Fruit fly (Drosophila melanogaster) whole organism, embryonic: ENCODE measurements around the gene CG44303.
A peak's percentile ranks its signal among the peaks of the same experiment; 100 is the strongest.

Source experiments
- CG10321 ChIP-seq: fragments of 200-800 bp; sonication (Bioruptor generic); IDR thresholded peaks from 2 replicates; pipeline ENCODE4 v1.3.6; 2022; ENCODE audit warnings: missing biosample characterization, missing genetic modification characterization
- CG10366 ChIP-seq: fragments of 200-800 bp; sonication (Bioruptor generic); IDR thresholded peaks from 2 replicates; pipeline ENCODE4 v1.3.6; 2022; ENCODE audit warnings: missing biosample characterization, missing genetic modification characterization
- CG10543 ChIP-seq: fragments of 200-800 bp; sonication (Bioruptor generic); optimal IDR thresholded peaks from 3 replicates; lab custom pipeline; 2017; ENCODE audit warnings: missing biosample characterization, mild to moderate bottlenecking, missing genetic modification characterization, moderate library complexity
- CG11695 ChIP-seq: fragments of 200-800 bp; sonication (Bioruptor generic); IDR thresholded peaks from 3 replicates; pipeline ENCODE4 v1.3.6; 2022; ENCODE audit warnings: missing biosample characterization, missing genetic modification characterization
- CG11696 ChIP-seq: fragments of 200-800 bp; sonication (Bioruptor generic); IDR thresholded peaks from 2 replicates; pipeline ENCODE4 v1.3.6; 2022; ENCODE audit warnings: missing biosample characterization, missing genetic modification characterization
- CG14014 ChIP-seq: fragments of 200-800 bp; sonication (Bioruptor generic); IDR thresholded peaks from 2 replicates; pipeline ENCODE4 v1.3.6; 2022; ENCODE audit warnings: missing biosample characterization, missing genetic modification characterization
- CG15601 ChIP-seq: fragments of 200-800 bp; sonication (Bioruptor generic); optimal IDR thresholded peaks from 3 replicates; lab custom pipeline; 2019; ENCODE audit warnings: missing biosample characterization, mild to moderate bottlenecking, missing genetic modification characterization, moderate library complexity
- CG16779 ChIP-seq: fragments of 200-800 bp; sonication (Bioruptor generic); IDR thresholded peaks from 2 replicates; pipeline ENCODE4 v1.3.6; 2022; ENCODE audit warnings: missing biosample characterization, missing genetic modification characterization
- CG17328 ChIP-seq: fragments of 200-800 bp; sonication (Bioruptor generic); IDR thresholded peaks from 2 replicates; pipeline ENCODE4 v1.3.6; 2022; ENCODE audit warnings: missing biosample characterization, missing genetic modification characterization
- CG18262 ChIP-seq: fragments of 200-800 bp; optimal IDR thresholded peaks from 3 replicates; lab custom pipeline; 2019; ENCODE audit warnings: missing biosample characterization, mild to moderate bottlenecking, missing genetic modification characterization, moderate library complexity
- CG1832 ChIP-seq: fragments of 200-800 bp; sonication (Bioruptor generic); optimal IDR thresholded peaks from 2 replicates; lab custom pipeline; 2017; ENCODE audit warnings: missing biosample characterization, mild to moderate bottlenecking, missing genetic modification characterization, inconsistent platforms
- CG31365 ChIP-seq: fragments of 200-800 bp; sonication (Bioruptor generic); optimal IDR thresholded peaks from 2 replicates; lab custom pipeline; 2018; ENCODE audit warnings: missing biosample characterization, mild to moderate bottlenecking, missing genetic modification characterization
- CG33557 ChIP-seq: fragments of 200-800 bp; sonication (Bioruptor generic); optimal IDR thresholded peaks from 2 replicates; lab custom pipeline; 2019; ENCODE audit warnings: missing biosample characterization, mild to moderate bottlenecking, missing genetic modification characterization, moderate library complexity
- CG34376 ChIP-seq: fragments of 200-800 bp; sonication (Bioruptor generic); optimal IDR thresholded peaks from 2 replicates; lab custom pipeline; 2018; ENCODE audit warnings: missing biosample characterization, mild to moderate bottlenecking, missing genetic modification characterization
- CG4424 ChIP-seq: fragments of 200-800 bp; sonication (Bioruptor generic); optimal IDR thresholded peaks from 3 replicates; lab custom pipeline; 2016; ENCODE audit warnings: missing biosample characterization, missing genetic modification characterization
- CG4707 ChIP-seq: fragments of 200-800 bp; sonication (Bioruptor generic); optimal IDR thresholded peaks from 2 replicates; lab custom pipeline; 2018; ENCODE audit warnings: missing biosample characterization, mild to moderate bottlenecking, missing genetic modification characterization, moderate library complexity
- CG6689 ChIP-seq: fragments of 200-800 bp; sonication (Bioruptor generic); IDR thresholded peaks from 2 replicates; pipeline ENCODE4 v1.3.6; 2022; ENCODE audit warnings: missing biosample characterization, missing genetic modification characterization
- CG8944 ChIP-seq: fragments of 200-800 bp; sonication (Bioruptor generic); optimal IDR thresholded peaks from 3 replicates; lab custom pipeline; 2016; ENCODE audit warnings: missing biosample characterization, missing genetic modification characterization
- CG9215 ChIP-seq: fragments of 200-800 bp; sonication (Bioruptor generic); IDR thresholded peaks from 2 replicates; pipeline ENCODE4 v1.3.6; 2022; ENCODE audit warnings: missing biosample characterization, missing genetic modification characterization
- Camta ChIP-seq: fragments of 200-800 bp; sonication (Bioruptor generic); optimal IDR thresholded peaks from 2 replicates; lab custom pipeline; 2016; ENCODE audit warnings: missing biosample characterization, missing genetic modification characterization
- CrebB ChIP-seq: fragments of 200-800 bp; sonication (Bioruptor generic); optimal IDR thresholded peaks from 3 replicates; lab custom pipeline; 2018; ENCODE audit warnings: missing biosample characterization, mild to moderate bottlenecking, missing genetic modification characterization
- Fer1 ChIP-seq: fragments of 200-800 bp; sonication (Bioruptor generic); optimal IDR thresholded peaks from 2 replicates; lab custom pipeline; 2017; ENCODE audit warnings: missing biosample characterization, mild to moderate bottlenecking, missing genetic modification characterization
- H2.0 ChIP-seq: fragments of 200-800 bp; sonication (Bioruptor generic); IDR thresholded peaks from 2 replicates; pipeline ENCODE4 v1.3.6; 2022; ENCODE audit warnings: missing biosample characterization, missing genetic modification characterization
- HLH54F ChIP-seq: fragments of 200-800 bp; sonication (Bioruptor generic); optimal IDR thresholded peaks from 3 replicates; lab custom pipeline; 2016; ENCODE audit warnings: missing biosample characterization, missing genetic modification characterization
- Jarid2 ChIP-seq: fragments of 200-800 bp; sonication (Bioruptor generic); optimal IDR thresholded peaks from 3 replicates; lab custom pipeline; 2017; ENCODE audit warnings: mild to moderate bottlenecking, missing biosample characterization, missing genetic modification reagents, missing genetic modification characterization
- MBD-R2 ChIP-seq: fragments of 200-800 bp; sonication (Bioruptor generic); IDR thresholded peaks from 2 replicates; pipeline ENCODE4 v1.3.6; 2022; ENCODE audit warnings: missing biosample characterization, missing genetic modification characterization
- Mad ChIP-seq: fragments of 200-800 bp; sonication (Bioruptor generic); optimal IDR thresholded peaks from 2 replicates; lab custom pipeline; 2016; ENCODE audit warnings: missing biosample characterization, missing genetic modification characterization
- NC2α ChIP-seq: fragments of 200-800 bp; sonication (Bioruptor generic); optimal IDR thresholded peaks from 2 replicates; lab custom pipeline; 2016; ENCODE audit warnings: missing biosample characterization, missing genetic modification characterization
- NFAT ChIP-seq: fragments of 200-800 bp; sonication (Bioruptor generic); IDR thresholded peaks from 2 replicates; pipeline ENCODE4 v1.3.6; 2022; ENCODE audit warnings: missing biosample characterization, missing genetic modification characterization
- Rfx ChIP-seq: fragments of 200-800 bp; sonication (Bioruptor generic); IDR thresholded peaks from 2 replicates; pipeline ENCODE4 v1.3.6; 2022; ENCODE audit warnings: missing biosample characterization, missing genetic modification characterization
- Sox100B ChIP-seq: fragments of 200-800 bp; sonication (Bioruptor generic); optimal IDR thresholded peaks from 3 replicates; lab custom pipeline; 2018; ENCODE audit warnings: missing biosample characterization, mild to moderate bottlenecking, missing genetic modification characterization
- Trl ChIP-seq, 3 experiments: fragments of >200 bp in 2 of 3; fragments of 200-800 bp in 1 of 3; sonication (Bioruptor generic) in 1 of 3; optimal IDR thresholded peaks; 2 replicates in 1 of 3; 3 replicates in 2 of 3; lab custom pipeline; 2016 to 2017; ENCODE audit warnings: missing biosample characterization in 1 of 3, missing genetic modification characterization in 1 of 3
- bab2 ChIP-seq: fragments of 200-800 bp; sonication (Bioruptor generic); optimal IDR thresholded peaks from 2 replicates; lab custom pipeline; 2016; ENCODE audit warnings: missing biosample characterization, missing genetic modification characterization
- bigmax ChIP-seq: fragments of 200-800 bp; sonication (Bioruptor generic); optimal IDR thresholded peaks from 2 replicates; lab custom pipeline; 2018; ENCODE audit warnings: missing biosample characterization, mild to moderate bottlenecking, missing genetic modification characterization
- chif ChIP-seq, 2 experiments: fragments of 200-800 bp; sonication (Bioruptor generic); optimal IDR thresholded peaks; 3 replicates each; lab custom pipeline; 2016; ENCODE audit warnings: missing biosample characterization in 2 of 2, missing genetic modification characterization in 2 of 2
- dmrt11E ChIP-seq: fragments of 200-800 bp; sonication (Bioruptor generic); optimal IDR thresholded peaks from 3 replicates; lab custom pipeline; 2018; ENCODE audit warnings: missing biosample characterization, mild to moderate bottlenecking, missing genetic modification characterization, moderate library complexity
- gsb ChIP-seq: fragments of 200-800 bp; sonication (Bioruptor generic); IDR thresholded peaks from 2 replicates; pipeline ENCODE4 v1.3.6; 2022; ENCODE audit warnings: missing biosample characterization, missing genetic modification characterization
- gsb-n ChIP-seq: fragments of 200-800 bp; sonication (Bioruptor generic); optimal IDR thresholded peaks from 3 replicates; lab custom pipeline; 2018; ENCODE audit warnings: missing biosample characterization, mild to moderate bottlenecking, missing genetic modification characterization
- her ChIP-seq: fragments of 200-800 bp; sonication (Bioruptor generic); optimal IDR thresholded peaks from 2 replicates; lab custom pipeline; 2016; ENCODE audit warnings: missing biosample characterization, missing genetic modification characterization
- hth ChIP-seq: fragments of >200 bp; optimal IDR thresholded peaks from 2 replicates; lab custom pipeline; 2017; ENCODE audit warnings: inconsistent platforms
- inv ChIP-seq: fragments of 200-800 bp; sonication (Bioruptor generic); IDR thresholded peaks from 2 replicates; pipeline ENCODE4 v1.3.6; 2022; ENCODE audit warnings: missing biosample characterization, missing genetic modification characterization; ENCODE audit not compliant: partially characterized antibody
- nau ChIP-seq: fragments of 200-800 bp; sonication (Bioruptor generic); optimal IDR thresholded peaks from 3 replicates; lab custom pipeline; 2017; ENCODE audit warnings: missing biosample characterization, mild to moderate bottlenecking, missing genetic modification characterization, missing genetic modification reagents
- oc ChIP-seq: fragments of 200-800 bp; sonication (Bioruptor generic); optimal IDR thresholded peaks from 2 replicates; lab custom pipeline; 2018; ENCODE audit warnings: missing biosample characterization, mild to moderate bottlenecking, missing genetic modification characterization, moderate library complexity
- p53 ChIP-seq: fragments of 200-800 bp; sonication (Bioruptor generic); optimal IDR thresholded peaks from 2 replicates; lab custom pipeline; 2016; ENCODE audit warnings: missing biosample characterization, missing genetic modification characterization
- pros ChIP-seq: fragments of 200-800 bp; sonication (Bioruptor generic); optimal IDR thresholded peaks from 3 replicates; lab custom pipeline; 2019; ENCODE audit warnings: missing biosample characterization, mild to moderate bottlenecking, missing genetic modification characterization, moderate library complexity
- psq ChIP-seq: fragments of 200-800 bp; sonication (Bioruptor generic); optimal IDR thresholded peaks from 2 replicates; lab custom pipeline; 2017; ENCODE audit warnings: missing biosample characterization, missing genetic modification characterization
- rib ChIP-seq: fragments of 200-800 bp; sonication (Bioruptor generic); IDR thresholded peaks from 2 replicates; pipeline ENCODE4 v1.3.6; 2022; ENCODE audit warnings: missing biosample characterization, missing genetic modification characterization
- scrt ChIP-seq: fragments of 200-800 bp; sonication (Bioruptor generic); optimal IDR thresholded peaks from 2 replicates; lab custom pipeline; 2018; ENCODE audit warnings: missing biosample characterization, mild to moderate bottlenecking, missing genetic modification characterization, moderate library complexity
- sens ChIP-seq: fragments of 200-800 bp; sonication (Bioruptor generic); peaks from one replicate; lab custom pipeline; 2016; ENCODE audit warnings: missing biosample characterization, missing genetic modification characterization
- sqz ChIP-seq: fragments of 200-800 bp; sonication (Bioruptor generic); optimal IDR thresholded peaks from 3 replicates; lab custom pipeline; 2018; ENCODE audit warnings: missing biosample characterization, mild to moderate bottlenecking, missing genetic modification characterization
- zen2 ChIP-seq: fragments of 200-800 bp; sonication (Bioruptor generic); IDR thresholded peaks from 3 replicates; pipeline ENCODE4 v1.3.6; 2022; ENCODE audit warnings: missing biosample characterization, missing genetic modification characterization; ENCODE audit not compliant: partially characterized antibody

Gene CG44303

DNA sequence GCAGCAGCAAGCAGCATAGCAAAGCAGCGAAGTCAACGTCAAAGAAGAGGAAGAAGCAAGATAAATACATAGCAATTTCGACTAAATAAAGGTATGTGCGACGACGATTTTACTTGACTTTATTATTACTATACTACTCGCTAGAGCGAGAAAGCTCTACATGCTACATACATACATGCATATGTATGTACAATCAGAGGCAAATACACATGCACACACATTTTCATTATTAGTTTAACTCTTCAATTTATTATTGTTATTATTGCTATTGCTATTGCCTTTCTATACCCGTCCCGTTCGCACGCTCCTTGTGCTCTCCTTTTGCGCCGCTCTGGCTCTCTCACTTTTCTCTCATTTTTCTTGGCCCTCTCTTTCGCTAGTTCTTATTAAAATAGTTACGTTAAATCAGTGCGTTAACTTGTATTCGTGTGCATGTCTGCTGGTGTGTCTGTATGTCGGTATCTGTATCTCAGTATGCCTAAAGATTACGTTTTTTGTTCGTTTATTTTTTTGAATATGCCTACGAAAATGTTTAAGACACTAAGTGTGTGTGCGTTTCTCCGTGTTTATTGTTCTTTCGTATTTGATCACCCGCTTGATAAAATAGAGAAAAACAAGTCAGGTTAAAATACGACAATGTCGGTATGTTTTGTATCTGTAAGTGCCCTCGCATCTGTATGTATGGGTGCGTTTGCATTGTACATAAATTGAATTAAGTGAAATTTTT, 13.2 kb upstream of the CG44303 start (continued):
- no peak for TF ChIP-seq Camta (GFP tag; lab: Kevin White, UChicago)
- no peak for TF ChIP-seq CG10366
- peak; percentile 79 to 93 for TF ChIP-seq Trl (optimal IDR thresholded peaks at IDR 0.05; lab: Kevin White, UChicago)
- TF ChIP-seq Trl (GFP tag; optimal IDR thresholded peaks at IDR 0.05; lab: Kevin White, UChicago) = no peak
- no peak for TF ChIP-seq gsb-n (tag; lab: Kevin White, UChicago)
- no peak for TF ChIP-seq dmrt11E (tag; lab: Kevin White, UChicago)
- no peak for TF ChIP-seq bab2 (GFP tag; lab: Kevin White, UChicago)
- TF ChIP-seq pros (GFP tag; lab: Kevin White, UChicago) = peak; percentile 53
- peak; percentile 4 for TF ChIP-seq sqz
- TF ChIP-seq CG15601 (tag; lab: Kevin White, UChicago) = no peak
- TF ChIP-seq CG18262 (tag; lab: Kevin White, UChicago) = no peak
- TF ChIP-seq CG8944 (GFP tag; lab: Kevin White, UChicago) = no peak
- TF ChIP-seq psq (GFP tag; lab: Kevin White, UChicago) = no peak
- no peak for TF ChIP-seq Sox100B (GFP tag; lab: Kevin White, UChicago)
- TF ChIP-seq CG11696 (GFP tag; lab: Robert Waterston, UW) = no peak
- no peak for TF ChIP-seq CG1832 (GFP tag; lab: Kevin White, UChicago)
- no peak for TF ChIP-seq CG4707 (GFP tag; lab: Kevin White, UChicago)
- TF ChIP-seq CG10321 (GFP tag; lab: Robert Waterston, UW) = peak; percentile 52; the same call in 1 of the 2 replicates
- TF ChIP-seq zen2 (GFP tag; lab: Robert Waterston, UW) = no peak
- TF ChIP-seq NFAT (GFP tag; lab: Robert Waterston, UW) = no peak
- no peak for TF ChIP-seq CG33557
- TF ChIP-seq CG34376 (GFP tag; lab: Kevin White, UChicago) = peak; percentile 62
- no peak for TF ChIP-seq chif (GFP tag; optimal IDR thresholded peaks at IDR 0.05; lab: Kevin White, UChicago)
- no peak for TF ChIP-seq oc (tag; lab: Kevin White, UChicago)
- TF ChIP-seq nau = no peak
- TF ChIP-seq p53 = no peak
- TF ChIP-seq CG11695 = no peak
- no peak for TF ChIP-seq CrebB
- TF ChIP-seq H2.0 (GFP tag; lab: Robert Waterston, UW) = no peak
- no peak for TF ChIP-seq rib (GFP tag; lab: Robert Waterston, UW)
- TF ChIP-seq sens (GFP tag; lab: Kevin White, UChicago) = peak; percentile 74
- TF ChIP-seq NC2α (GFP tag; lab: Kevin White, UChicago) = no peak
- no peak for TF ChIP-seq inv (GFP tag; lab: Robert Waterston, UW)
- TF ChIP-seq CG14014 (GFP tag; lab: Robert Waterston, UW) = no peak
- no peak for TF ChIP-seq CG17328 (GFP tag; lab: Robert Waterston, UW)
- TF ChIP-seq HLH54F = no peak
- TF ChIP-seq CG6689 (GFP tag; lab: Robert Waterston, UW) = no peak
- TF ChIP-seq CG31365 = no peak
- no peak for TF ChIP-seq bigmax (GFP tag; lab: Kevin White, UChicago)
- no peak for TF ChIP-seq CG9215
- TF ChIP-seq CG4424 (GFP tag; lab: Kevin White, UChicago) = no peak
- no peak for TF ChIP-seq Jarid2 (GFP tag; lab: Kevin White, UChicago)
- no peak for TF ChIP-seq CG16779 (GFP tag; lab: Robert Waterston, UW)
- TF ChIP-seq Fer1 (GFP tag; lab: Kevin White, UChicago) = peak; percentile 6
- no peak for TF ChIP-seq Mad (GFP tag; lab: Kevin White, UChicago)
- TF ChIP-seq her (GFP tag; lab: Kevin White, UChicago) = no peak
- peak; percentile 22 for TF ChIP-seq CG10543 (GFP tag; lab: Kevin White, UChicago)
- TF ChIP-seq MBD-R2 = no peak
- TF ChIP-seq gsb (GFP tag; lab: Robert Waterston, UW) = no peak
- no peak for TF ChIP-seq scrt (GFP tag; lab: Kevin White, UChicago)
- TF ChIP-seq hth (lab: Kevin White, UChicago) = no peak
- no peak; the same call in 1 of the 2 replicates for TF ChIP-seq Rfx
